Worm (Caenorhabditis elegans): ENCODE results near the gene fbxa-7.

DNA sequence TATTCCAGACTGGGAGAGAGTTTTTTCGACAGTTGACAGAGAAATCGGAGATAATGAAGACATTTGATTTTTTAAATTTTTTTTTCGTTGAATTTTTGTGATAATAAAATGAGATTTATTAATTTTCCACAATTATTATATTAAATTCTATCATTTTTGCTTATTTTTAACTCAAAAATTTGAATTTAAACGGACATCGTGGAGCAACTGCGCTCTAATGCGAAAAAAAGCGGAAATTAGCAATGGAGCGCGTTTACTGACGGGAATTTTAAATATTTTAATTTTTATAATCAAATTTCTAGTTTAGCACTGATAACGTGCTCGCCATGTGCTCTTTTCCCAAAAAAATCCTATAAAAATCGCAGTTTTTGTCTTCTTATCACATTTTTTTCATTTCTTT, 40.1 kb downstream of the fbxa-7 start, which contains the start of gene C39B5.14:
- TF ChIP-seq unc-55 (GFP tag; optimal IDR thresholded peaks at IDR 0.05): no peak
- TF ChIP-seq alr-1 (tag; optimal IDR thresholded peaks at IDR 0.05): no peak
- TF ChIP-seq egl-27 (tag; optimal IDR thresholded peaks at IDR 0.05): no peak
- no peak for TF ChIP-seq aly-2 (tag; optimal IDR thresholded peaks at IDR 0.05)
- no peak for TF ChIP-seq unc-39 (tag; optimal IDR thresholded peaks at IDR 0.05)
- TF ChIP-seq ama-1 (optimal IDR thresholded peaks at IDR 0.05): no peak
- no peak for TF ChIP-seq gmeb-1 (tag; optimal IDR thresholded peaks at IDR 0.05)

Measured in whole organism, L2 larva.